Fruit fly (Drosophila melanogaster): ENCODE results near the gene CG9121.

CG9121 gene

DNA sequence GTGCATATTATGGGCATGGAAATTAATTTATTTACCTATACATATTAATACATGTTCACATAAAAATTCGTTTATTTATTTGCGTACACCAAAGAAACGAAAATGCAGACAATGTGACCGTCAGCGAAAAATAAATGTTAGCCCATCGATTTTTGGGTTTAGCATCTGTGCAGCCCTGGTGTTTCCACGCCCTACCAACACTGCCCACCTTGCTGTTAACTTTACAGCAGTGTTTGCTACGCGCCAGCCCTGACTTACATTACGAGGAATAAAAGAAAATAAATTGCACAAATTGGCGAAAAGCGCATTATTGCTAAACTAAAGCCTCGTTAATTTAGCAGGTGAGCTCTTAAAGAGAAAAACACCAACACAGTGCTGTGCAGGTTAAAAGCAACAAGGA is 7.8 kb downstream of the CG9121 start, which contains the start of the genes CG33995, CG44000 and CG44001 (continued):
- TF ChIP-seq row (GFP tag; IDR thresholded peaks at IDR 0.05) (peak; percentile 39; the same call in 2 of the 3 replicates), CG1529 (GFP tag; optimal IDR thresholded peaks at IDR 0.05) (no peak), pnt (GFP tag; optimal IDR thresholded peaks at IDR 0.05) (peak; percentile 28), ERR (GFP tag; optimal IDR thresholded peaks at IDR 0.05) (no peak), ewg (GFP tag; optimal IDR thresholded peaks at IDR 0.05) (peak; percentile 30), sug (tag; optimal IDR thresholded peaks at IDR 0.05) (peak; percentile 33), chn (GFP tag; optimal IDR thresholded peaks at IDR 0.05) (peak; percentile 63), usp (GFP tag; optimal IDR thresholded peaks at IDR 0.05) (no peak), Drgx (GFP tag; IDR thresholded peaks at IDR 0.05) (0 out of 2 replicates have a peak, but pooled peaks have one; percentile 6), schlank (tag; optimal IDR thresholded peaks at IDR 0.05) (peak; percentile 14), oc (tag; optimal IDR thresholded peaks at IDR 0.05) (peak; percentile 28), CG7928 (GFP tag; optimal IDR thresholded peaks at IDR 0.05) (peak; percentile 99), CHES-1-like (GFP tag; optimal IDR thresholded peaks at IDR 0.05) (peak; percentile 56), unpg (GFP tag; optimal IDR thresholded peaks at IDR 0.05) (peak; percentile 46), wdn (GFP tag; IDR thresholded peaks at IDR 0.05) (no peak), CG15479 (GFP tag; optimal IDR thresholded peaks at IDR 0.05) (peak; percentile 91), pan (optimal IDR thresholded peaks at IDR 0.05) (no peak), pan (GFP tag; optimal IDR thresholded peaks at IDR 0.05 in 1 of 2, IDR thresholded peaks at IDR 0.05 in 1 of 2) (peak in 1 of 2 experiments; percentile 22), Mad (GFP tag; optimal IDR thresholded peaks at IDR 0.05) (peak; percentile 72), ftz-f1 (GFP tag; optimal IDR thresholded peaks at IDR 0.05) (peak; percentile 6), CG34224 (GFP tag; IDR thresholded peaks at IDR 0.05; ENCODE audit: partially characterized antibody) (0 out of 3 replicates have a peak, but pooled peaks have one; percentile 18), en (GFP tag; optimal IDR thresholded peaks at IDR 0.05) (peak; percentile 45), Hmr (GFP tag; optimal IDR thresholded peaks at IDR 0.05) (peak; percentile 69), CG5180 (GFP tag; optimal IDR thresholded peaks at IDR 0.05) (no peak), Myb (GFP tag; optimal IDR thresholded peaks at IDR 0.05) (peak; percentile 78), CG1602 (GFP tag; optimal IDR thresholded peaks at IDR 0.05) (peak; percentile 33), CG9437 (GFP tag; optimal IDR thresholded peaks at IDR 0.05) (peak; percentile 24), CG16863 (GFP tag; optimal IDR thresholded peaks at IDR 0.05) (peak; percentile 0), Stat92E (GFP tag; optimal IDR thresholded peaks at IDR 0.05) (peak in 1 of 3 experiments; percentile 60), B-H2 (GFP tag; optimal IDR thresholded peaks at IDR 0.05) (peak; percentile 79), ranshi (GFP tag; IDR thresholded peaks at IDR 0.05) (0 out of 2 replicates have a peak, but pooled peaks have one; percentile 12), CG15011 (GFP tag; optimal IDR thresholded peaks at IDR 0.05) (no peak), CG11696 (GFP tag; IDR thresholded peaks at IDR 0.05) (no peak), YL-1 (GFP tag; optimal IDR thresholded peaks at IDR 0.05) (peak; percentile 96)

DNA sequence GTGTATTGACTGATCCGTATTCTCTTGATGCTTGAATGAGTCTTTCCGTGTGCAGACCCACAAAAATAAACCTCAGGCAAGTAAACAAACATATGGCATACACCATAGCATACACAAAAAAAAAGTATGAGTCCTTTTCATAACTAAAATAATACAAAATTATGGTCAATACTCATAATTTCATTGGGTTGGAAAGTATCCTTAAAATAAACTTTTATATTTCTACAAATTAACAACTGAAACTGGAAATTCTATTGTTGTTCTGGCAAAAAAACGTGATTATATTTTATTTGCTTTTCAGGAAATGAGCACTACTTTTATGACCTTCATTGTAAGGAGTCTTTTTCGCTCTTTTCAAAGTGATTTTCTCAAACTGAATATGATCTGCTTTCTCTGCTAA is 8.8 kb downstream of the CG9121 start:
- TF ChIP-seq HLHmδ (GFP tag; optimal IDR thresholded peaks at IDR 0.05) (no peak), Xbp1 (GFP tag; optimal IDR thresholded peaks at IDR 0.05) (no peak), z (GFP tag; IDR thresholded peaks at IDR 0.05) (no peak), nom (GFP tag; optimal IDR thresholded peaks at IDR 0.05) (no peak), CG8388 (GFP tag; optimal IDR thresholded peaks at IDR 0.05) (peak; percentile 15), unc-4 (GFP tag; IDR thresholded peaks at IDR 0.05; ENCODE audit: partially characterized antibody) (no peak), lola (GFP tag; optimal IDR thresholded peaks at IDR 0.05) (peak in 1 of 3 experiments; percentile 57), CG3163 (GFP tag; optimal IDR thresholded peaks at IDR 0.05) (no peak), Lpt (GFP tag; optimal IDR thresholded peaks at IDR 0.05) (no peak), fru (optimal IDR thresholded peaks at IDR 0.05) (no peak), oc (tag; optimal IDR thresholded peaks at IDR 0.05) (no peak), Hey (tag; optimal IDR thresholded peaks at IDR 0.05) (no peak), Six4 (GFP tag; optimal IDR thresholded peaks at IDR 0.05) (peak; percentile 13), ranshi (GFP tag; IDR thresholded peaks at IDR 0.05) (no peak), CG8359 (GFP tag; optimal IDR thresholded peaks at IDR 0.05; ENCODE audit: borderline replicate concordance) (no peak), Sox102F (GFP tag; optimal IDR thresholded peaks at IDR 0.05) (peak; percentile 41), her (GFP tag; optimal IDR thresholded peaks at IDR 0.05) (no peak), CG31388 (GFP tag; optimal IDR thresholded peaks at IDR 0.05) (no peak), hkb (optimal IDR thresholded peaks at IDR 0.05) (no peak), hkb (GFP tag; IDR thresholded peaks at IDR 0.05) (no peak)

All from whole organism, embryonic.